Worm (Caenorhabditis elegans) whole organism, L2 larva: ENCODE data around the gene pmp-3.

Experiments used
- egl-27 ChIP-seq: sonication (generic microtip); optimal IDR thresholded peaks from 3 replicates; lab custom pipeline; 2017; ENCODE audit warnings: missing biosample characterization, missing genetic modification reagents, missing genetic modification characterization
- lin-39 ChIP-seq: fragments of 150-350 bp; optimal IDR thresholded peaks from 2 replicates; lab custom pipeline; 2014; ENCODE audit warnings: missing biosample characterization, missing genetic modification reagents, missing genetic modification characterization
- nhr-11 ChIP-seq: fragments of 150-350 bp; optimal IDR thresholded peaks from 2 replicates; lab custom pipeline; 2014; ENCODE audit warnings: missing biosample characterization, missing genetic modification characterization
- nhr-12 ChIP-seq: fragments of 150-350 bp; optimal IDR thresholded peaks from 2 replicates; lab custom pipeline; 2014; ENCODE audit warnings: missing biosample characterization, missing genetic modification characterization
- nhr-21 ChIP-seq: fragments of 150-350 bp; optimal IDR thresholded peaks from 2 replicates; lab custom pipeline; 2014; ENCODE audit warnings: missing biosample characterization, missing genetic modification characterization
- nhr-237 ChIP-seq: fragments of 150-350 bp; optimal IDR thresholded peaks from 2 replicates; lab custom pipeline; 2014; ENCODE audit warnings: missing biosample characterization, missing genetic modification characterization
- skn-1 ChIP-seq: sonication (generic microtip); optimal IDR thresholded peaks from 2 replicates; lab custom pipeline; 2017; ENCODE audit warnings: missing biosample characterization, missing genetic modification characterization
- unc-39 ChIP-seq: fragments of 150-350 bp; optimal IDR thresholded peaks from 2 replicates; lab custom pipeline; 2014; ENCODE audit warnings: missing biosample characterization, missing genetic modification characterization
- zag-1 ChIP-seq: fragments of 150-350 bp; optimal IDR thresholded peaks from 2 replicates; lab custom pipeline; 2014; ENCODE audit warnings: missing biosample characterization, missing genetic modification characterization
- ztf-11 ChIP-seq: sonication (generic microtip); optimal IDR thresholded peaks from 2 replicates; lab custom pipeline; 2017; ENCODE audit warnings: missing biosample characterization, missing genetic modification characterization

DNA sequence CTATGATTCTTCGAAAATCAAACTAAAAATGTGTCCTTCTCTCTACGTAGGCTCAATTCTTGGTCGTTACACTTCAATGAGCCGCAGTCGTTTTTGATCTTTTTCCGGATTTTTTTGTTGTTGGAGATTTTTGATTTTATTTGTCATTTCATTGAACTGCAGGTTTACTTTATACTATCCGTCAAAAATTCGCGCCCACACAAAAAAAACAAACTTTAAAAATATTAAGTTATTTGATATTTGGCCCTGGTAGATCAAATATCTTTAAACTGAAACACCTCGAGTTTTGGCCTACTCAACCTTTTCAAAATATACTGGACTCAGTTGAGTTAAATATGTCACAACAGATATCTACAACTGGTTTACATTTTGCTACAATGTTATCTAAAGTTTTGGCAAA is 30.9 kb upstream of the pmp-3 start:
- TF ChIP-seq nhr-12 (tag; lab: Kevin White, UChicago) (no peak), nhr-237 (tag; lab: Kevin White, UChicago) (no peak), nhr-11 (tag; lab: Kevin White, UChicago) (no peak), skn-1 (tag; lab: Kevin White, UChicago) (no peak), nhr-21 (tag; lab: Kevin White, UChicago) (no peak), unc-39 (tag; lab: Kevin White, UChicago) (no peak), lin-39 (tag; lab: Kevin White, UChicago) (no peak), ztf-11 (tag; lab: Kevin White, UChicago) (no peak), zag-1 (tag; lab: Kevin White, UChicago) (no peak), egl-27 (no peak)
